Worm (Caenorhabditis elegans) whole organism, L4/young adult: Measurements from ENCODE around the gene tcer-1.

Experiments
- W03F9.2 ChIP-seq: fragments of 150-350 bp; optimal IDR thresholded peaks from 2 replicates; lab custom pipeline; 2014; ENCODE audit warnings: missing biosample characterization, missing genetic modification characterization
- dao-5 ChIP-seq: sonication (generic microtip); optimal IDR thresholded peaks from 2 replicates; lab custom pipeline; 2016; ENCODE audit warnings: missing genotype, missing genetic modification characterization, moderate library complexity, missing compliant biosample characterization
- him-1 ChIP-seq: sonication (generic microtip); optimal IDR thresholded peaks from 2 replicates; lab custom pipeline; 2016; ENCODE audit warnings: missing genotype, missing genetic modification reagents, missing genetic modification characterization, missing compliant biosample characterization

Gene tcer-1

ce11 chrII:7070434-7070833, 20.6 kb upstream of the tcer-1 start:
- TF ChIP-seq W03F9.2 (no peak), him-1 (tag; lab: Kevin White, UChicago) (no peak), dao-5 (no peak)

DNA sequence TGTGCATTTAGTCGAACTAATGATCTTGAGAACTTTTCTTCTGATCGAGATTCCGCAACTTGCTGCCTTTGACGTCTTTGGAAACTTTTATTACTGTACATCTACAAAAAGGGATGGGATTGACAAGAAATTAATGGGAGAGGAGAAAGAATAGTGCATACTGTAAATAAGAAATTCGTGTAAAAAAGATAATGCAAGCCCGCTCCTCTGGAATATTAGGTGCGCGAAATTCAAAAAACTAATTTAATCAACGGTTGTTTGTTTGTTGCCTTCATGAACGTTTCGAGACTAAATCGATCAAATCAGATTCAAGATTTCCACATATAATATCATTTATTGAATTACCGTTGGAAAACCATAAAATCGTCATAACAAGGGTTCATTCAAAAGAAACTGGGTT, 20.0 kb upstream of the tcer-1 start, which contains the start of gene him-14:
him-14 (minus strand) TSS at position 101 of the 400 bp plus-strand sequence.
- no peak for TF ChIP-seq him-1 (tag; lab: Kevin White, UChicago)

- TF ChIP-seq him-1 (tag; lab: Kevin White, UChicago) (no peak), W03F9.2 (no peak), dao-5 (no peak)
Observed at ce11 chrII:7065391-7065790, 15.5 kb upstream of the tcer-1 start, which contains the start of gene nos-2. TSS of gene nos-2 (plus strand) at chrII:7065618.

DNA sequence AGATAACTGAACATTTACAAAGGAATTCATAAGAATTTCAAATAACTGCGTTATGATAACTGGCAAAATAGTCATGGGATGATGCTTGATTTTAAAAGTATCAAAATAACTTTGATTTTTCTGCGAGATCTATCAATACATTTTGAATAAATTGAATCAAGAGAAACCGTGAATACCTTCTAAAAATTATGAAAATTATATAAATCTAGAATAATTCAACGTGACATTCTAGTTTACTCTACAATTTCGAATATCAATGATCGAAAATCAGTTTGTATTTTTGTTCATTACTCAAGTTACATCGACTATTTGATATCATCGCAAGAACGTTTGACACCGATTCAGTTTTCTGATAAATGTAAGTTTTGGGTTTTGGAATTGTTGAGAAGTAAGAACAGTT, 11.9 kb upstream of the tcer-1 start, which contains the start of gene acs-6:
acs-6 (plus strand) TSS at position 301 of the 400 bp plus-strand sequence.
- TF ChIP-seq W03F9.2: no peak
- TF ChIP-seq him-1 (tag; lab: Kevin White, UChicago): no peak
- no peak for TF ChIP-seq dao-5

DNA sequence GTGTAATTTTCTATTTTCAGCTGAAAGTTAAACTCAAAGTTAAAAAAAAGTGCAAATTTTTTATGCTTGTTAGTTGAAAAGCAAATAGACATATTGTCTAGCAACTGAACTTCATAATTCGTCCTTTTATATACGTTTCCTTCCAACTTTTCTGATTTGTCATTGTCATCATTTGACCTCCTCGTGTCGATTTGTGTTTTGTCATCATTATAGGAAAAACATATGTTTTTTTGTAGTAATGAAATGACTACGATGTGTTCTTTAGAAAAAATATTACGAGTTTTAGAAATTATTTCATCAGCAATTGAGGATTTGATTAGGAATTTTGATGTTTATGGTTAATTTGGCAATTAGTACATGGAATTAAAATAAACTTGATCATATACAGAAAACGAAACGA, 10.9 kb upstream of the tcer-1 start:
- TF ChIP-seq him-1 (tag; lab: Kevin White, UChicago) (no peak), dao-5 (no peak), W03F9.2 (no peak)

DNA sequence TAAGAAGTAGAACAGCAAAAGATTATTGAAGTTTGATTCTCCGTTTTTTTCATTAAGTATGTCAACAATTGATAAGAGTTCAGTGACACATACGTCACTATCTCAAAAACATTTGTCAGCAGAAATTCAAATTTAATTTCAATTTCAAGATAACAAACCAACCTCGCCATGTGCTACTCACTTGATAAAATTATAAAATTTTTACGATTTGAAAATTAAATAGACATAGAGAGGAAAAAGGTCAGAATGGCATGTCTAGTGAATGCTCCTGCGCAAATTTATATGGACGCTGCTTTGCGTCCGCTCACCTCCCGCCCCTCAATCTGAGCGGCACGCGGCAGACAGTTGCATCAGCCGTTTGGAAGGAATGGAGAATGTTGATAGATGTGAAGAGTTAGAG, 10.3 kb upstream of the tcer-1 start:
- TF ChIP-seq W03F9.2 (no peak), dao-5 (no peak), him-1 (tag; lab: Kevin White, UChicago) (no peak)

DNA sequence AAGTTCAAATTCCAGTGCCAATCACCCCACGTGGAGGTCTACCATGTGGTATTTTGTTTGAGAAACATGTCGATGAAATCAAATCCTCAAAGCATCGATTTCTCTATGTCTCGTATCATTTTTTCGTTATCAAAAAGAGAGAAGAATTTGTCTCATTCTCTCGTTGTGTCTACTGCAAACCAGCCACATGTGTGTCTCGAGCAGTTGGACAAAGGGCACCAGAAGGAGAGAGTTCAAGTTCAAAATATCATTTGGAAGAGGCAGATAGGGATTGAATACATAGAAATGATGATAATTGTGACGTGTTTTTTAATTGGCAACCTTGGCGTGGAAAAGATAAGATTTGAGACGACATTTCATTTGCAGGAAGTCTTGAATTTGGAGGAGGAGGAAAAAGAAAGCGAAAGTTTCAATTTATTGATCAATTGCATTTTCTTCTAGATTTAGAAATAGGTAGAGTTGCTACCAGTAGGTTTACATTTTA, 9.4 kb upstream of the tcer-1 start:
- peak; percentile 21 for TF ChIP-seq W03F9.2
- no peak for TF ChIP-seq dao-5

DNA sequence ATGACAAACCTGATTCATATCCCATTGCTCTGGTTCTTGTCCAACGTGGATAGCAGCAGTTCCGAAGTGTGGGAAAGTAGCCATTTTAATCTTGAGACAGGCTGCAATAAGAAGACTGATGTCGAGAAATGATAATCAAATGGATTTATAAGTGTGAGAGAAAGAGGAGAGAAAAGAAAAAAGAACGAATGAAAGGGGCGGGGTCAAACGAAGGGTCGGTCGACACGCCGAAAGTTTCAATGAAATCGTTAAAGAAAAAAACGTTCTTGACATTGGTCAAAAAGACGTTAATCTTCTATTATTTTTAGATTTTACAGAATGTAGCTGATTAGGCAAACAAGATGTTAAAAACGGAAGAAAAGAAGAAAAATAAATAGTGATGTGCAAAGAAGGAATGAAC, 8.0 kb upstream of the tcer-1 start, which contains the start of gene cth-2:
cth-2 (minus strand) TSS at position 101 of the 400 bp plus-strand sequence.
- TF ChIP-seq W03F9.2 (no peak), dao-5 (no peak), him-1 (tag; lab: Kevin White, UChicago) (no peak)

DNA sequence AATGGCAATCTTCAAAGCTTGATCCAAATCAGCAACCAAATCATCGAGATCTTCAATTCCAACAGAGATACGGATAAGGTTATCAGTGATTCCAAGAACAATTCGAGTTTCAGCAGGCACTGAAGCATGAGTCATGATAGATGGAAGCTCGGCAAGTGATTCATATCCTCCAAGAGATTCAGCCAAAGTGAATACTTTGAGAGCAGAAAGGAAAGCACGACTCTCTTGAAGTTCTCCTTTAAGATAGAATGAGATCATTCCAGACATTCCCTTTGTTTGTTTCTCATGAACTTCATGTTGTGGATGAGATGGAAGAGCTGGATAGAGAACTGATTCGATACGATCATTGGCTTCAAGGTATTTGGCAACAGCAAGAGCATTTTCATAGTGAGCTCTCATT, 6.5 kb upstream of the tcer-1 start:
- no peak for TF ChIP-seq him-1 (tag; lab: Kevin White, UChicago)
- no peak for TF ChIP-seq dao-5
- no peak for TF ChIP-seq W03F9.2

ce11 chrII:7054987-7055386, 5.1 kb upstream of the tcer-1 start, which contains the start of gene ZK1127.3:
TSS of gene ZK1127.3 (plus strand) at chrII:7055287.
- TF ChIP-seq him-1 (tag; lab: Kevin White, UChicago) (no peak), dao-5 (no peak), W03F9.2 (no peak)

DNA sequence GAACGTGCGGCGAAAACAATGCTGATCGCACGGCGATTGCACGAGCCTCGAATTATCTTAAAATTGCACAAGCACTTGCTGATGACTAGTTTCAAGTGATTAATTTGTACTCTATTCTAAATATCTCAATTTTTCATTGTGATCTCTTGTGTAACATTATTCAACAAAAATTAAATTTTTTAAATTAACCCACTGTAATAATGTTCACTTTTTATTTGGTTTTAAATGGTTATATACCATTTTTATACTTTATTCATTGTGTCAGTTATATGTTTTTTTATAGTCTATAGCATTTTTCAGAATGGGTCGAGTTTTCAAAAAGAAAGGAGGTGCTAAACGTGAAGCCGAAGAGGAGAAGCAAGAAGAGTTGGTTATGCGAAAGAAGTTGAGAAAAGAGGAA, 3.8 kb upstream of the tcer-1 start, which contains the start of gene ZK1127.4:
ZK1127.4 (plus strand) TSS at position 301 of the 400 bp plus-strand sequence.
- TF ChIP-seq dao-5 (no peak), W03F9.2 (no peak), him-1 (tag; lab: Kevin White, UChicago) (no peak)

ce11 chrII:7053001-7053400, 3.1 kb upstream of the tcer-1 start, which contains the start of gene ZK1127.13:
TSS of gene ZK1127.13 (plus strand) at chrII:7053301.
- TF ChIP-seq him-1 (tag; lab: Kevin White, UChicago) (no peak), W03F9.2 (no peak), dao-5 (no peak)

ce11 chrII:7051778-7052177, 1.9 kb upstream of the tcer-1 start, which contains the start of gene ZK1127.12:
TSS of gene ZK1127.12 (plus strand) at chrII:7052078.
- TF ChIP-seq him-1 (tag; lab: Kevin White, UChicago) (no peak), dao-5 (no peak), W03F9.2 (no peak)

DNA sequence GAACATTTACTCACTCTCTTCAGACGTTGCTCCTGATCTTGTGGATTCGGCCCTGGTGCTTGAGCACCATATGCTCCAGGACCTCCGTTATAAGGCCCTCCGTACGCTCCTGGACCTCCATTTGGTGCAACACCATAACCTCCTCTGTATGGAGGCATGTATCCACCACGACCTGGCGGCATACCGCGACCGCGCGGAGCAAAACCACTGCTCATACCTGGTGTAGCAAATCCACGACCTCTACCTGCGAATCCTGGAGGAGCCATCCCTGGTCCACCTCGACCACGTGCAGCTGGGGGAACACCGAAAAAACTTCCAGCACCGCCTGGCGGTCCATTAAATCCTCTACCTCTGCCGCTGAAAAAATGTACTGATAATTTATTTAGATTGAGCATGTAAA, 401 bp downstream of the tcer-1 start:
- TF ChIP-seq him-1 (tag; lab: Kevin White, UChicago) (no peak), W03F9.2 (no peak), dao-5 (no peak)

- TF ChIP-seq dao-5 (no peak), him-1 (tag; lab: Kevin White, UChicago) (no peak), W03F9.2 (no peak)
Observed at ce11 chrII:7037659-7038342, 12.1 kb downstream of the tcer-1 start, which contains the start of gene cin-4. TSS of gene cin-4 (plus strand) at chrII:7038292.
